Fruit fly (Drosophila melanogaster) whole organism, embryonic: Measurements from ENCODE around the gene Ppcs.

ENCODE experiments used
- Adf1 ChIP-seq: fragments of 200-800 bp; sonication (Bioruptor generic); IDR thresholded peaks from 2 replicates; pipeline ENCODE4 v1.3.6; 2022; ENCODE audit warnings: missing biosample characterization, missing genetic modification characterization
- C15 ChIP-seq: fragments of 200-800 bp; sonication (Bioruptor generic); IDR thresholded peaks from 3 replicates; pipeline ENCODE4 v1.3.6; 2022; ENCODE audit warnings: missing biosample characterization, missing genetic modification characterization
- CG10209 ChIP-seq: fragments of 200-800 bp; sonication (Bioruptor generic); optimal IDR thresholded peaks from 3 replicates; lab custom pipeline; 2017; ENCODE audit warnings: missing biosample characterization, mild to moderate bottlenecking, missing genetic modification characterization, missing genetic modification reagents
- CG11456 ChIP-seq: fragments of 200-800 bp; sonication (Bioruptor generic); IDR thresholded peaks from 3 replicates; pipeline ENCODE4 v1.3.6; 2022; ENCODE audit warnings: missing biosample characterization, missing genetic modification characterization
- CG11696 ChIP-seq: fragments of 200-800 bp; sonication (Bioruptor generic); IDR thresholded peaks from 2 replicates; pipeline ENCODE4 v1.3.6; 2022; ENCODE audit warnings: missing biosample characterization, missing genetic modification characterization
- CG12299 ChIP-seq: fragments of 200-800 bp; sonication (Bioruptor generic); optimal IDR thresholded peaks from 2 replicates; lab custom pipeline; 2018; ENCODE audit warnings: missing biosample characterization, mild to moderate bottlenecking, missing genetic modification characterization
- CG13123 ChIP-seq: fragments of 200-800 bp; sonication (Bioruptor generic); optimal IDR thresholded peaks from 2 replicates; lab custom pipeline; 2016; ENCODE audit warnings: missing biosample characterization, missing genetic modification characterization
- CG13296 ChIP-seq: fragments of 200-800 bp; sonication (Bioruptor generic); optimal IDR thresholded peaks from 3 replicates; lab custom pipeline; 2018; ENCODE audit warnings: missing biosample characterization, mild to moderate bottlenecking, missing genetic modification characterization
- CG1529 ChIP-seq: fragments of 200-800 bp; sonication (Bioruptor generic); optimal IDR thresholded peaks from 3 replicates; lab custom pipeline; 2018; ENCODE audit warnings: missing biosample characterization, missing genetic modification characterization
- CG15601 ChIP-seq: fragments of 200-800 bp; sonication (Bioruptor generic); optimal IDR thresholded peaks from 3 replicates; lab custom pipeline; 2019; ENCODE audit warnings: missing biosample characterization, mild to moderate bottlenecking, missing genetic modification characterization, moderate library complexity
- CG1647 ChIP-seq: fragments of 200-800 bp; sonication (Bioruptor generic); optimal IDR thresholded peaks from 3 replicates; lab custom pipeline; 2016; ENCODE audit warnings: missing biosample characterization, missing genetic modification characterization
- CG17802 ChIP-seq: fragments of 200-800 bp; sonication (Bioruptor generic); optimal IDR thresholded peaks from 2 replicates; lab custom pipeline; 2018; ENCODE audit warnings: missing biosample characterization, mild to moderate bottlenecking, missing genetic modification characterization, moderate library complexity
- CG1832 ChIP-seq: fragments of 200-800 bp; sonication (Bioruptor generic); optimal IDR thresholded peaks from 2 replicates; lab custom pipeline; 2017; ENCODE audit warnings: missing biosample characterization, mild to moderate bottlenecking, missing genetic modification characterization, inconsistent platforms
- CG42726 ChIP-seq: fragments of 200-800 bp; sonication (Bioruptor generic); IDR thresholded peaks from 2 replicates; pipeline ENCODE4 v1.3.6; 2022; ENCODE audit warnings: missing biosample characterization, missing genetic modification characterization; ENCODE audit not compliant: partially characterized antibody
- CG4424 ChIP-seq: fragments of 200-800 bp; sonication (Bioruptor generic); optimal IDR thresholded peaks from 3 replicates; lab custom pipeline; 2016; ENCODE audit warnings: missing biosample characterization, missing genetic modification characterization
- CG4707 ChIP-seq: fragments of 200-800 bp; sonication (Bioruptor generic); optimal IDR thresholded peaks from 2 replicates; lab custom pipeline; 2018; ENCODE audit warnings: missing biosample characterization, mild to moderate bottlenecking, missing genetic modification characterization, moderate library complexity
- CG6654 ChIP-seq: fragments of 200-800 bp; sonication (Bioruptor generic); optimal IDR thresholded peaks from 2 replicates; lab custom pipeline; 2017; ENCODE audit warnings: missing biosample characterization, mild to moderate bottlenecking, missing genetic modification characterization
- CG7357 ChIP-seq: fragments of 200-800 bp; sonication (Bioruptor generic); IDR thresholded peaks from 3 replicates; pipeline ENCODE4 v1.3.6; 2022; ENCODE audit warnings: missing biosample characterization, missing genetic modification characterization
- CG7786 ChIP-seq: fragments of 200-800 bp; sonication (Bioruptor generic); optimal IDR thresholded peaks from 2 replicates; lab custom pipeline; 2016; ENCODE audit warnings: missing biosample characterization, missing genetic modification characterization
- CG7963 ChIP-seq: fragments of 200-800 bp; sonication (Bioruptor generic); IDR thresholded peaks from 3 replicates; pipeline ENCODE4 v1.3.6; 2022; ENCODE audit warnings: missing biosample characterization, missing genetic modification characterization; ENCODE audit not compliant: partially characterized antibody
- CG8290 ChIP-seq, 3 experiments: fragments of 200-800 bp; sonication (Bioruptor generic); optimal IDR thresholded peaks; 2 replicates each; lab custom pipeline; 2016 to 2019; ENCODE audit warnings: missing biosample characterization in 3 of 3, missing genetic modification characterization in 3 of 3, mild to moderate bottlenecking in 2 of 3, moderate library complexity in 1 of 3
- CG9437 ChIP-seq: fragments of 200-800 bp; sonication (Bioruptor generic); optimal IDR thresholded peaks from 2 replicates; lab custom pipeline; 2018; ENCODE audit warnings: missing biosample characterization, mild to moderate bottlenecking, missing genetic modification characterization
- CG9817 ChIP-seq: fragments of 200-800 bp; sonication (Bioruptor generic); optimal IDR thresholded peaks from 2 replicates; lab custom pipeline; 2018; ENCODE audit warnings: missing biosample characterization, mild to moderate bottlenecking, missing genetic modification characterization, moderate library complexity
- Fer2 ChIP-seq: fragments of 200-800 bp; sonication (Bioruptor generic); optimal IDR thresholded peaks from 2 replicates; lab custom pipeline; 2018; ENCODE audit warnings: missing biosample characterization, mild to moderate bottlenecking, missing genetic modification characterization, moderate library complexity
- Gsc ChIP-seq: fragments of 200-800 bp; sonication (Bioruptor generic); IDR thresholded peaks from 2 replicates; pipeline ENCODE4 v1.3.6; 2022; ENCODE audit warnings: missing biosample characterization, missing genetic modification characterization
- HLH54F ChIP-seq: fragments of 200-800 bp; sonication (Bioruptor generic); optimal IDR thresholded peaks from 3 replicates; lab custom pipeline; 2016; ENCODE audit warnings: missing biosample characterization, missing genetic modification characterization
- MESR4 ChIP-seq: fragments of 200-800 bp; sonication (Bioruptor generic); optimal IDR thresholded peaks from 2 replicates; lab custom pipeline; 2018; ENCODE audit warnings: missing biosample characterization, mild to moderate bottlenecking, missing genetic modification characterization, moderate library complexity
- Mes4 ChIP-seq: fragments of 200-800 bp; sonication (Bioruptor generic); optimal IDR thresholded peaks from 2 replicates; lab custom pipeline; 2016; ENCODE audit warnings: missing biosample characterization, missing genetic modification characterization
- Ssrp ChIP-seq: fragments of 200-800 bp; sonication (Bioruptor generic); optimal IDR thresholded peaks from 2 replicates; lab custom pipeline; 2018; ENCODE audit warnings: missing biosample characterization, mild to moderate bottlenecking, missing genetic modification characterization, moderate library complexity
- Taf1 ChIP-seq: fragments of 200-800 bp; sonication (Bioruptor generic); IDR thresholded peaks from 2 replicates; pipeline ENCODE4 v1.3.6; 2022; ENCODE audit warnings: missing biosample characterization, missing genetic modification characterization
- chif ChIP-seq, 2 experiments: fragments of 200-800 bp; sonication (Bioruptor generic); optimal IDR thresholded peaks; 3 replicates each; lab custom pipeline; 2016; ENCODE audit warnings: missing biosample characterization in 2 of 2, missing genetic modification characterization in 2 of 2
- eyg ChIP-seq: fragments of 200-800 bp; sonication (Bioruptor generic); optimal IDR thresholded peaks from 3 replicates; lab custom pipeline; 2016; ENCODE audit warnings: missing biosample characterization, missing genetic modification characterization
- hbn ChIP-seq: fragments of 200-800 bp; sonication (Bioruptor generic); IDR thresholded peaks from 2 replicates; pipeline ENCODE4 v1.3.6; 2022; ENCODE audit warnings: missing biosample characterization, missing genetic modification characterization; ENCODE audit not compliant: partially characterized antibody
- inv ChIP-seq: fragments of 200-800 bp; sonication (Bioruptor generic); IDR thresholded peaks from 2 replicates; pipeline ENCODE4 v1.3.6; 2022; ENCODE audit warnings: missing biosample characterization, missing genetic modification characterization; ENCODE audit not compliant: partially characterized antibody
- kay ChIP-seq: fragments of 200-800 bp; sonication (Bioruptor generic); optimal IDR thresholded peaks from 2 replicates; lab custom pipeline; 2016; ENCODE audit warnings: missing biosample characterization, missing genetic modification characterization
- lola ChIP-seq, 3 experiments: fragments of >200 bp in 2 of 3; fragments of 200-800 bp in 1 of 3; sonication (Bioruptor generic) in 1 of 3; optimal IDR thresholded peaks; 2 replicates each; lab custom pipeline; 2017 to 2019; ENCODE audit warnings: missing biosample characterization in 3 of 3, missing genetic modification characterization in 3 of 3, mild to moderate bottlenecking in 1 of 3, moderate library complexity in 1 of 3
- mam ChIP-seq: fragments of 200-800 bp; sonication (Bioruptor generic); optimal IDR thresholded peaks from 3 replicates; lab custom pipeline; 2016; ENCODE audit warnings: missing biosample characterization, missing genetic modification characterization
- pan ChIP-seq, 4 experiments: fragments of >200 bp in 3 of 4; fragments of 200-800 bp in 1 of 4; sonication (Bioruptor generic) in 1 of 4; optimal IDR thresholded peaks in 3 of 4; IDR thresholded peaks in 1 of 4; 2 replicates each; pipeline versions ENCODE4 v1.3.6 to Lab custom; 2017 to 2022; ENCODE audit warnings: missing biosample characterization in 2 of 4, missing genetic modification characterization in 2 of 4, mixed read lengths in 1 of 4
- salm ChIP-seq: fragments of 200-800 bp; sonication (Bioruptor generic); optimal IDR thresholded peaks from 2 replicates; lab custom pipeline; 2018; ENCODE audit warnings: missing biosample characterization, mild to moderate bottlenecking, missing genetic modification characterization
- sc ChIP-seq, 3 experiments: fragments of >200 bp in 2 of 3; fragments of 200-800 bp in 1 of 3; sonication (Bioruptor generic) in 1 of 3; optimal IDR thresholded peaks; 2 replicates in 2 of 3; 3 replicates in 1 of 3; lab custom pipeline; 2017; ENCODE audit warnings: mild to moderate bottlenecking in 1 of 3, missing biosample characterization in 1 of 3, missing genetic modification characterization in 1 of 3, missing genetic modification reagents in 1 of 3
- seq ChIP-seq: fragments of 200-800 bp; sonication (Bioruptor generic); IDR thresholded peaks from 2 replicates; pipeline ENCODE4 v1.3.6; 2022; ENCODE audit warnings: missing biosample characterization, missing genetic modification characterization
- shn ChIP-seq: fragments of 200-800 bp; sonication (Bioruptor generic); optimal IDR thresholded peaks from 3 replicates; lab custom pipeline; 2016; ENCODE audit warnings: missing biosample characterization, missing genetic modification characterization
- sna ChIP-seq: fragments of 200-800 bp; sonication (Bioruptor generic); IDR thresholded peaks from 2 replicates; pipeline ENCODE4 v1.3.6; 2022; ENCODE audit warnings: missing biosample characterization, missing genetic modification characterization; ENCODE audit not compliant: partially characterized antibody
- unpg ChIP-seq: fragments of 200-800 bp; sonication (Bioruptor generic); optimal IDR thresholded peaks from 3 replicates; lab custom pipeline; 2018; ENCODE audit warnings: missing biosample characterization, mild to moderate bottlenecking, missing genetic modification characterization, moderate library complexity
- vfl ChIP-seq: fragments of 200-800 bp; sonication (Bioruptor generic); optimal IDR thresholded peaks from 2 replicates; lab custom pipeline; 2016; ENCODE audit warnings: missing biosample characterization, missing genetic modification characterization
- wek ChIP-seq: fragments of 200-800 bp; sonication (Bioruptor generic); optimal IDR thresholded peaks from 3 replicates; lab custom pipeline; 2018; ENCODE audit warnings: missing biosample characterization, mild to moderate bottlenecking, missing genetic modification characterization, moderate library complexity
- z ChIP-seq: fragments of 200-800 bp; sonication (Bioruptor generic); IDR thresholded peaks from 3 replicates; pipeline ENCODE4 v1.3.6; 2022; ENCODE audit warnings: missing biosample characterization, missing genetic modification characterization

Gene Ppcs

dm6 chr3R:19093127-19093812 is 54.4 kb downstream of the Ppcs start (continued):
- TF ChIP-seq CG4424 (GFP tag; lab: Kevin White, UChicago), result peak; percentile 51
- peak; percentile 45 for TF ChIP-seq Ssrp (tag; lab: Kevin White, UChicago)
- TF ChIP-seq CG9437 (GFP tag; lab: Kevin White, UChicago), result peak; percentile 43
- TF ChIP-seq chif (GFP tag; optimal IDR thresholded peaks at IDR 0.05; lab: Kevin White, UChicago), result peak in 1 of 2 experiments; percentile 12
- no peak for TF ChIP-seq Fer2 (tag; lab: Kevin White, UChicago)
- no peak for TF ChIP-seq eyg (GFP tag; lab: Kevin White, UChicago)
- no peak for TF ChIP-seq CG8290 (GFP tag; optimal IDR thresholded peaks at IDR 0.05; lab: Kevin White, UChicago)
- peak in 1 of 2 experiments; percentile 48 for TF ChIP-seq CG8290 (tag; optimal IDR thresholded peaks at IDR 0.05; lab: Kevin White, UChicago)
- no peak for TF ChIP-seq wek (GFP tag; lab: Kevin White, UChicago)
- no peak for TF ChIP-seq hbn (GFP tag; lab: Robert Waterston, UW)
- TF ChIP-seq Mes4, result no peak
- peak; percentile 6 for TF ChIP-seq shn
- TF ChIP-seq CG7963 (GFP tag; lab: Robert Waterston, UW), result 0 out of 3 replicates have a peak, but pooled peaks have one; percentile 43
- no peak for TF ChIP-seq Taf1 (GFP tag; lab: Robert Waterston, UW)
- TF ChIP-seq Adf1, result no peak
- TF ChIP-seq CG12299 (tag; lab: Kevin White, UChicago), result no peak
- TF ChIP-seq HLH54F (GFP tag; lab: Kevin White, UChicago), result peak; percentile 8
- no peak for TF ChIP-seq mam (GFP tag; lab: Kevin White, UChicago)
- no peak for TF ChIP-seq seq (GFP tag; lab: Robert Waterston, UW)
- TF ChIP-seq CG11696 (GFP tag; lab: Robert Waterston, UW), result no peak
- no peak for TF ChIP-seq salm (tag; lab: Kevin White, UChicago)
- peak; percentile 39 for TF ChIP-seq CG9817 (tag; lab: Kevin White, UChicago)
- TF ChIP-seq CG7786 (GFP tag; lab: Kevin White, UChicago), result no peak
- TF ChIP-seq CG13296 (GFP tag; lab: Kevin White, UChicago), result peak; percentile 7
- no peak for TF ChIP-seq CG15601 (tag; lab: Kevin White, UChicago)
- no peak for TF ChIP-seq sc (optimal IDR thresholded peaks at IDR 0.05; lab: Kevin White, UChicago)
- TF ChIP-seq sc (GFP tag; optimal IDR thresholded peaks at IDR 0.05; lab: Kevin White, UChicago), result peak; percentile 12
- TF ChIP-seq CG11456, result no peak
- TF ChIP-seq z, result no peak
- TF ChIP-seq CG1832 (GFP tag; lab: Kevin White, UChicago), result no peak
- no peak for TF ChIP-seq MESR4
- peak in 1 of 3 experiments; percentile 42 for TF ChIP-seq lola (GFP tag; optimal IDR thresholded peaks at IDR 0.05; lab: Kevin White, UChicago)
- no peak for TF ChIP-seq unpg (GFP tag; lab: Kevin White, UChicago)
- TF ChIP-seq CG42726, result no peak
- no peak for TF ChIP-seq inv (GFP tag; lab: Robert Waterston, UW)
- no peak for TF ChIP-seq CG6654 (GFP tag; lab: Kevin White, UChicago)
- TF ChIP-seq CG10209, result peak; percentile 12
- TF ChIP-seq sna (GFP tag; lab: Robert Waterston, UW), result no peak
- TF ChIP-seq vfl (GFP tag; lab: Kevin White, UChicago), result no peak
- TF ChIP-seq CG7357, result 0 out of 3 replicates have a peak, but pooled peaks have one; percentile 5
- no peak for TF ChIP-seq kay (GFP tag; lab: Kevin White, UChicago)
- no peak for TF ChIP-seq CG4707 (GFP tag; lab: Kevin White, UChicago)
- no peak for TF ChIP-seq C15 (GFP tag; lab: Robert Waterston, UW)
- TF ChIP-seq pan (optimal IDR thresholded peaks at IDR 0.05; lab: Kevin White, UChicago), result no peak
- TF ChIP-seq pan (GFP tag; optimal IDR thresholded peaks at IDR 0.05 in 1 of 2, IDR thresholded peaks at IDR 0.05 in 1 of 2), result peak in 1 of 2 experiments; percentile 8
- TF ChIP-seq CG1529 (GFP tag; lab: Kevin White, UChicago), result no peak
- no peak for TF ChIP-seq CG13123 (GFP tag; lab: Kevin White, UChicago)
- TF ChIP-seq Gsc, result no peak
- no peak for TF ChIP-seq CG17802
- TF ChIP-seq CG1647 (GFP tag; lab: Kevin White, UChicago), result no peak
